Worm (Caenorhabditis elegans) whole organism, young adult: ENCODE data around the gene otub-1.

Source experiments
- B0261.1 ChIP-seq: sonication (generic microtip); optimal IDR thresholded peaks from 2 replicates; lab custom pipeline; 2016; ENCODE audit warnings: mild to moderate bottlenecking, missing genetic modification characterization, moderate library complexity, missing compliant biosample characterization
- hlh-26 ChIP-seq: fragments of 200-800 bp; sonication (Bioruptor generic); conservative IDR thresholded peaks from 2 replicates; pipeline ENCODE4 v1.3.6; 2022; ENCODE audit warnings: missing genetic modification reagents, missing genetic modification characterization, missing compliant biosample characterization
- lir-1 ChIP-seq: fragments of 200-800 bp; sonication (Bioruptor generic); conservative IDR thresholded peaks from 2 replicates; pipeline ENCODE4 v1.3.6; 2022; ENCODE audit warnings: missing genetic modification reagents, missing genetic modification characterization, missing compliant biosample characterization
- lsl-1 ChIP-seq: fragments of 200-800 bp; sonication (Bioruptor generic); optimal IDR thresholded peaks from 2 replicates; lab custom pipeline; 2018; ENCODE audit warnings: mild to moderate bottlenecking, missing genetic modification characterization, moderate library complexity, missing compliant biosample characterization
- mcd-1 ChIP-seq: fragments of 200-800 bp; sonication (Bioruptor generic); IDR thresholded peaks from 2 replicates; pipeline ENCODE4 v1.3.6; 2022; ENCODE audit warnings: missing genetic modification reagents, missing genetic modification characterization, missing compliant biosample characterization
- nfyb-1 ChIP-seq: fragments of 200-800 bp; sonication (Bioruptor generic); IDR thresholded peaks from 2 replicates; pipeline ENCODE4 v1.3.6; 2022; ENCODE audit warnings: missing genetic modification reagents, missing genetic modification characterization, missing compliant biosample characterization
- unc-130 ChIP-seq: sonication (generic microtip); optimal IDR thresholded peaks from 2 replicates; lab custom pipeline; 2016; ENCODE audit warnings: missing genetic modification reagents, missing genetic modification characterization, missing compliant biosample characterization

- TF ChIP-seq B0261.1 (tag; lab: Kevin White, UChicago) = no peak
- TF ChIP-seq lsl-1 (GFP tag; lab: Kevin White, UChicago) = peak; percentile 30
- TF ChIP-seq hlh-26 (GFP tag; lab: Robert Waterston, UW) = no peak
- TF ChIP-seq unc-130 (GFP tag; lab: Kevin White, UChicago) = no peak
- TF ChIP-seq mcd-1 = peak; percentile 51; the same call in 1 of the 2 replicates
- 0 out of 2 replicates have a peak, but pooled peaks have one; percentile 27 for TF ChIP-seq nfyb-1 (GFP tag; lab: Robert Waterston, UW)
- no peak for TF ChIP-seq lir-1 (GFP tag; lab: Robert Waterston, UW)
Measured at ce11 chrV:15083659-15084058, 17.6 kb downstream of the otub-1 start.
